Worm (Caenorhabditis elegans) whole organism, L4 larva: ENCODE data around the gene cyn-8.

Experiments
- R02D3.7 ChIP-seq: fragments of 150-350 bp; sonication (generic microtip); optimal IDR thresholded peaks from 3 replicates; lab custom pipeline; 2014; ENCODE audit warnings: missing biosample characterization, missing genetic modification characterization
- T26A8.4 ChIP-seq: fragments of 200-800 bp; sonication (Bioruptor generic); IDR thresholded peaks from 2 replicates; pipeline ENCODE4 v1.3.6; 2022; ENCODE audit warnings: missing genetic modification characterization, missing compliant biosample characterization
- Y105C5A.15 ChIP-seq: fragments of 200-800 bp; sonication (Bioruptor generic); IDR thresholded peaks from 2 replicates; pipeline ENCODE4 v1.3.6; 2022; ENCODE audit warnings: missing genetic modification characterization, missing compliant biosample characterization
- ZK337.2 ChIP-seq: fragments of 200-800 bp; sonication (Bioruptor generic); IDR thresholded peaks from 2 replicates; pipeline ENCODE4 v1.3.6; 2022; ENCODE audit warnings: missing genetic modification reagents, missing genetic modification characterization, missing compliant biosample characterization
- ZK546.5 ChIP-seq, 2 experiments: sonication (generic microtip); optimal IDR thresholded peaks; 2 replicates each; lab custom pipeline; 2017; ENCODE audit warnings: missing biosample characterization in 2 of 2, missing genetic modification characterization in 2 of 2
- aha-1 ChIP-seq: fragments of 150-350 bp; peaks from one replicate; lab custom pipeline; 2014; ENCODE audit warnings: missing biosample characterization, missing genetic modification characterization
- ama-1 ChIP-seq: fragments of 150-350 bp; optimal IDR thresholded peaks from 2 replicates; lab custom pipeline; 2014; ENCODE audit warnings: inconsistent platforms, mixed read lengths
- arid-1 ChIP-seq: fragments of 200-800 bp; sonication (Bioruptor generic); conservative IDR thresholded peaks from 2 replicates; pipeline ENCODE4 v1.3.6; 2022; ENCODE audit warnings: missing genetic modification reagents, missing genetic modification characterization, missing compliant biosample characterization
- ceh-44 ChIP-seq: fragments of 200-800 bp; sonication (Bioruptor generic); IDR thresholded peaks from 2 replicates; pipeline ENCODE4 v1.3.6; 2022; ENCODE audit warnings: missing genetic modification reagents, missing genetic modification characterization, missing compliant biosample characterization
- ceh-82 ChIP-seq: sonication (generic microtip); optimal IDR thresholded peaks from 2 replicates; lab custom pipeline; 2017; ENCODE audit warnings: missing biosample characterization, missing genetic modification characterization
- daf-12 ChIP-seq: fragments of 150-350 bp; optimal IDR thresholded peaks from 2 replicates; lab custom pipeline; 2014; ENCODE audit warnings: missing biosample characterization, missing genetic modification reagents, missing genetic modification characterization
- daf-16 ChIP-seq, 3 experiments: sonication (generic microtip); optimal IDR thresholded peaks; 2 replicates each; lab custom pipeline; 2016 to 2017; ENCODE audit warnings: missing genetic modification characterization in 3 of 3, missing genetic modification reagents in 3 of 3, mild to moderate bottlenecking in 2 of 3, missing compliant biosample characterization in 2 of 3, missing biosample characterization in 1 of 3, moderate library complexity in 1 of 3
- daf-19 ChIP-seq: fragments of 200-800 bp; sonication (Bioruptor generic); conservative IDR thresholded peaks from 2 replicates; pipeline ENCODE4 v1.3.6; 2022; ENCODE audit warnings: missing genetic modification characterization, missing compliant biosample characterization
- dmd-8 ChIP-seq: fragments of 200-800 bp; sonication (Bioruptor generic); IDR thresholded peaks from 2 replicates; pipeline ENCODE4 v1.3.6; 2022; ENCODE audit warnings: missing genetic modification characterization, missing compliant biosample characterization
- duxl-1 ChIP-seq: sonication (generic microtip); optimal IDR thresholded peaks from 2 replicates; lab custom pipeline; 2016; ENCODE audit warnings: mild to moderate bottlenecking, missing genetic modification characterization, moderate library complexity, missing compliant biosample characterization; ENCODE audit not compliant: poor library complexity
- egl-43 ChIP-seq: fragments of 200-800 bp; sonication (Bioruptor generic); IDR thresholded peaks from 2 replicates; pipeline ENCODE4 v1.3.6; 2022; ENCODE audit warnings: missing genetic modification reagents, missing genetic modification characterization, missing compliant biosample characterization
- fos-1 ChIP-seq: fragments of 150-350 bp; optimal IDR thresholded peaks from 2 replicates; lab custom pipeline; 2014; ENCODE audit warnings: missing biosample characterization, missing genetic modification characterization
- gei-8 ChIP-seq: fragments of 200-800 bp; sonication (Bioruptor generic); optimal IDR thresholded peaks from 2 replicates; lab custom pipeline; 2018; ENCODE audit warnings: mild to moderate bottlenecking, missing genetic modification characterization, missing compliant biosample characterization
- hlh-30 ChIP-seq: sonication (generic microtip); optimal IDR thresholded peaks from 2 replicates; lab custom pipeline; 2017; ENCODE audit warnings: antibody characterized with exemption, mild to moderate bottlenecking, missing genetic modification characterization, missing compliant biosample characterization; ENCODE audit not compliant: insufficient read depth
- lim-7 ChIP-seq: fragments of 200-800 bp; sonication (Bioruptor generic); IDR thresholded peaks from 2 replicates; pipeline ENCODE4 v1.3.6; 2022; ENCODE audit warnings: missing genetic modification characterization, missing compliant biosample characterization
- lin-13 ChIP-seq: fragments of 150-350 bp; optimal IDR thresholded peaks from 2 replicates; lab custom pipeline; 2014; ENCODE audit warnings: missing biosample characterization, missing genetic modification reagents, missing genetic modification characterization
- lin-15B ChIP-seq: fragments of 150-350 bp; sonication (generic microtip); optimal IDR thresholded peaks from 3 replicates; lab custom pipeline; 2014; ENCODE audit warnings: missing biosample characterization, missing genetic modification characterization
- lin-39 ChIP-seq: fragments of 150-350 bp; optimal IDR thresholded peaks from 2 replicates; lab custom pipeline; 2014; ENCODE audit warnings: missing biosample characterization, missing genetic modification reagents, missing genetic modification characterization
- lsy-2 ChIP-seq, 2 experiments: fragments of 150-350 bp in 1 of 2; sonication (generic microtip) in 1 of 2; optimal IDR thresholded peaks; 2 replicates each; lab custom pipeline; 2014 to 2017; ENCODE audit warnings: missing biosample characterization in 2 of 2, missing genetic modification characterization in 2 of 2
- madf-5 ChIP-seq, 2 experiments: fragments of 200-800 bp; sonication (Bioruptor generic); IDR thresholded peaks; 2 replicates each; pipeline ENCODE4 v1.3.6; 2022; ENCODE audit warnings: missing compliant biosample characterization in 2 of 2, missing genetic modification characterization in 2 of 2
- madf-9 ChIP-seq: fragments of 200-800 bp; sonication (Bioruptor generic); conservative IDR thresholded peaks from 2 replicates; pipeline ENCODE4 v1.3.6; 2022; ENCODE audit warnings: missing genetic modification reagents, missing genetic modification characterization, missing compliant biosample characterization
- mdt-29 ChIP-seq: fragments of 200-800 bp; sonication (Bioruptor generic); IDR thresholded peaks from 2 replicates; pipeline ENCODE4 v1.3.6; 2022; ENCODE audit warnings: missing genetic modification reagents, missing genetic modification characterization, missing compliant biosample characterization
- mes-2 ChIP-seq: sonication (generic microtip); optimal IDR thresholded peaks from 2 replicates; lab custom pipeline; 2016; ENCODE audit warnings: missing genotype, mild to moderate bottlenecking, missing genetic modification characterization, missing compliant biosample characterization; ENCODE audit not compliant: poor library complexity, severe bottlenecking
- nhr-28 ChIP-seq: fragments of 150-350 bp; optimal IDR thresholded peaks from 2 replicates; lab custom pipeline; 2014; ENCODE audit warnings: missing biosample characterization, missing genetic modification characterization
- nhr-41 ChIP-seq: fragments of 200-800 bp; sonication (Bioruptor generic); IDR thresholded peaks from 2 replicates; pipeline ENCODE4 v1.3.6; 2022; ENCODE audit warnings: missing genetic modification reagents, missing genetic modification characterization, missing compliant biosample characterization
- php-3 ChIP-seq: fragments of 200-800 bp; sonication (Bioruptor generic); IDR thresholded peaks from 2 replicates; pipeline ENCODE4 v1.3.6; 2022; ENCODE audit warnings: missing genetic modification reagents, missing genetic modification characterization, missing compliant biosample characterization
- rbr-2 ChIP-seq: sonication (generic microtip); optimal IDR thresholded peaks from 2 replicates; lab custom pipeline; 2016; ENCODE audit warnings: missing genotype, missing genetic modification characterization, missing compliant biosample characterization
- set-16 ChIP-seq: fragments of 200-800 bp; sonication (Bioruptor generic); IDR thresholded peaks from 2 replicates; pipeline ENCODE4 v1.3.6; 2022; ENCODE audit warnings: missing genetic modification reagents, missing genetic modification characterization, missing compliant biosample characterization
- spr-1 ChIP-seq: sonication (generic microtip); optimal IDR thresholded peaks from 2 replicates; lab custom pipeline; 2016; ENCODE audit warnings: mild to moderate bottlenecking, missing genetic modification characterization, missing compliant biosample characterization
- tra-1 ChIP-seq: fragments of 200-800 bp; sonication (Bioruptor generic); IDR thresholded peaks from 2 replicates; pipeline ENCODE4 v1.3.6; 2022; ENCODE audit warnings: missing genetic modification reagents, missing genetic modification characterization, missing compliant biosample characterization
- unc-62 ChIP-seq, 3 experiments: fragments of 150-350 bp in 1 of 3; sonication (generic microtip); optimal IDR thresholded peaks in 2 of 3; peaks in 1 of 3; 1 replicate in 1 of 3; 2 replicates in 2 of 3; lab custom pipeline; 2014 to 2017; ENCODE audit warnings: missing biosample characterization in 3 of 3, missing genetic modification characterization in 3 of 3, missing genetic modification reagents in 3 of 3, missing genotype in 1 of 3
- vab-7 ChIP-seq: fragments of 200-800 bp; sonication (Bioruptor generic); IDR thresholded peaks from 2 replicates; pipeline ENCODE4 v1.3.6; 2022; ENCODE audit warnings: missing genetic modification reagents, missing genetic modification characterization, missing compliant biosample characterization
- zip-2 ChIP-seq: fragments of 150-350 bp; optimal IDR thresholded peaks from 2 replicates; lab custom pipeline; 2014; ENCODE audit warnings: missing biosample characterization, missing genetic modification characterization
- ztf-7 ChIP-seq: fragments of 150-350 bp; optimal IDR thresholded peaks from 2 replicates; lab custom pipeline; 2014; ENCODE audit warnings: missing biosample characterization, missing genetic modification characterization

cyn-8 gene

DNA sequence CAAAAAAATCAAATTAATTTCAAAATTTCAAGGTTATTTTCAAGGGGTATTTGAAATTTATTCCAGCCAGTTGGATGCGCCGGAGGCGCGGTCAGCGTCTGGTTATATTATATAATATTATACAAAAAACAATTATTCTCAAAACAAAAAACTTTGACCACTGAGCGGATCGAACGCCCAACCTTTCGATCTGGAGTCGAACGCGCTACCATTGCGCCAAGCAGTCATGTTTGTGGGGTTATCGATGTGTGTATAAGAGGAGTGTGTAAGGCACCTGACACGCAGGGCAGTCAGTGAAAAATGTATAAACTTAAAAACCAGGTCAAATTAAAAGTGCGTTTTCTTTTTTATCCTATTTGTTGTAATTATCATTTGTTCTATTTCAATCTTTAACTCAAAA, 33.0 kb downstream of the cyn-8 start (continued):
- TF ChIP-seq ZK546.5 (tag; optimal IDR thresholded peaks at IDR 0.05; lab: Kevin White, UChicago) = no peak
- TF ChIP-seq daf-16 (GFP tag; optimal IDR thresholded peaks at IDR 0.05; lab: Kevin White, UChicago) = peak in 1 of 2 experiments; percentile 29
- TF ChIP-seq daf-16 (tag; optimal IDR thresholded peaks at IDR 0.05; lab: Kevin White, UChicago) = peak; percentile 30
- TF ChIP-seq ZK337.2 = no peak
- TF ChIP-seq T26A8.4 (GFP tag; lab: Robert Waterston, UW) = no peak
- no peak for TF ChIP-seq lin-13 (GFP tag; lab: Kevin White, UChicago)
- TF ChIP-seq lsy-2 (tag; optimal IDR thresholded peaks at IDR 0.05; lab: Kevin White, UChicago) = peak in 1 of 2 experiments; percentile 10
- peak; percentile 73 for TF ChIP-seq dmd-8
- TF ChIP-seq aha-1 (tag; lab: Kevin White, UChicago) = no peak
- TF ChIP-seq php-3 = no peak
- no peak for TF ChIP-seq gei-8 (GFP tag; lab: Kevin White, UChicago)
- no peak for TF ChIP-seq tra-1 (GFP tag; lab: Robert Waterston, UW)
- TF ChIP-seq mdt-29 (GFP tag; lab: Robert Waterston, UW) = no peak
- no peak for TF ChIP-seq nhr-28 (tag; lab: Kevin White, UChicago)
- no peak for TF ChIP-seq ztf-7
- TF ChIP-seq set-16 (GFP tag; lab: Robert Waterston, UW) = no peak
- no peak for TF ChIP-seq R02D3.7 (tag; lab: Kevin White, UChicago)
- no peak for TF ChIP-seq spr-1 (tag; lab: Kevin White, UChicago)
- TF ChIP-seq rbr-2 (tag; lab: Kevin White, UChicago) = no peak

DNA sequence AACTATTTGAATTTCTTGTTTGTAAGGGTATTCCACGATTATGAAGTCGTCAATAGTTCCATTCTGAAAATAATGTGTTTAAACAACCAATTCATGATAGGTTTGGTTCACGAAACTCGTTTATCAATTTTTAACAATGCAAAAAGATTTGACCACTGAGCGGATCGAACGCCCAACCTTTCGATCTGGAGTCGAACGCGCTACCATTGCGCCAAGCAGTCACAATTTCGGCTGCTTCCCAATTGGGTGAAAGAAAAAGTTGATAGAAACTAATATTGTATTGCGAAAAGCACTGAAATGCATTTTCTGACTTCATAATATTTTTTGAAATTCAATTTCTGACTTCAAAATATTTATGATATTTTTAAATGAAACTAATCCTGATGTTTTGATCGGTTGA, 33.9 kb downstream of the cyn-8 start:
- TF ChIP-seq lim-7 (peak; percentile 74), daf-12 (tag; lab: Kevin White, UChicago) (no peak), daf-19 (GFP tag; lab: Robert Waterston, UW) (0 out of 2 replicates have a peak, but pooled peaks have one; percentile 21), zip-2 (no peak), egl-43 (GFP tag; lab: Robert Waterston, UW) (0 out of 2 replicates have a peak, but pooled peaks have one; percentile 47), dmd-8 (0 out of 2 replicates have a peak, but pooled peaks have one; percentile 14), madf-9 (GFP tag; lab: Robert Waterston, UW) (0 out of 2 replicates have a peak, but pooled peaks have one; percentile 27), duxl-1 (peak; percentile 56), fos-1 (tag; lab: Kevin White, UChicago) (no peak), hlh-30 (peak; percentile 4), madf-5 (GFP tag; IDR thresholded peaks at IDR 0.05; lab: Robert Waterston, UW) (peak in 1 of 2 experiments; percentile 63; a peak in 1 of 4 replicates), lin-15B (tag; lab: Kevin White, UChicago) (no peak), Y105C5A.15 (GFP tag; lab: Robert Waterston, UW) (0 out of 2 replicates have a peak, but pooled peaks have one; percentile 60), ceh-44 (peak; percentile 73; the same call in 1 of the 2 replicates), nhr-41 (GFP tag; lab: Robert Waterston, UW) (no peak), mes-2 (tag; lab: Kevin White, UChicago) (no peak), ama-1 (no peak), vab-7 (GFP tag; lab: Robert Waterston, UW) (peak; percentile 64), arid-1 (GFP tag; lab: Robert Waterston, UW) (0 out of 2 replicates have a peak, but pooled peaks have one; percentile 26)

DNA sequence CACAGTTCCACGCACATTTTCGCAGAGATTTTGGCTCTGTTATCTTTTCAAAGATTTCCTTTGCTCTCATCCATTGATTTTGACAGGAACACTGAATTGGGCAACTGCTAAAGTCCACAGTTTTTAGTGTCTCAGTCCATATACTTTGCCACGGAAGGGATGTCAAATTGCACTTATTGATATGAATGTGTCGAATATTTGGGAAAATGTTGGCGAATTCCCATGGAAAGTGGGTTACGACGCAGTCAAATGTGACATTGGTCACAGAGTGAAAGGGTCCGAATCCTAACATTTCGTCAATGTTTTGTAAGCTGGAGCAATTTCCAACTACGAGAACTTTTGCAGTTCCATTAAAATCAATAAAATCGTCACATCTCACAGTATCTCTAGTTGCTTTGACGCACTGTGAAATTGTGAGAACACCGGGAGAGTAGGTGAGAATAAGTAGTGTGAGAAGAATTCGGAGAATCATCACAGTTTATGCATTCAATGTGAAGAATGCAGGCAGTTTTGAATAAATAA, 39.5 kb downstream of the cyn-8 start, which contains the start of gene trk-1:
Gene trk-1, minus strand, starts transcription at position 472 of the 522 bp plus-strand sequence.
- TF ChIP-seq unc-62 (GFP tag; optimal IDR thresholded peaks at IDR 0.05 in 1 of 2; lab: Kevin White, UChicago) = peak in 1 of 2 experiments; percentile 80
- no peak for TF ChIP-seq unc-62 (tag; optimal IDR thresholded peaks at IDR 0.05; lab: Kevin White, UChicago)
- TF ChIP-seq lin-39 = no peak
- no peak for TF ChIP-seq ceh-82
- TF ChIP-seq aha-1 (tag; lab: Kevin White, UChicago) = peak; percentile 95
